Worm (Caenorhabditis elegans) whole organism, L2 larva: ENCODE results near the gene srh-183.

Experiments used
- ZK546.5 ChIP-seq: sonication (generic microtip); optimal IDR thresholded peaks from 2 replicates; lab custom pipeline; 2017; ENCODE audit warnings: missing biosample characterization, missing genetic modification characterization
- ama-1 ChIP-seq: fragments of 150-350 bp; optimal IDR thresholded peaks from 2 replicates; lab custom pipeline; 2018; ENCODE audit warnings: inconsistent platforms
- blmp-1 ChIP-seq: sonication (generic microtip); optimal IDR thresholded peaks from 2 replicates; lab custom pipeline; 2017; ENCODE audit warnings: missing genetic modification characterization, mild to moderate bottlenecking, missing compliant biosample characterization, antibody characterized with exemption, moderate library complexity; ENCODE audit not compliant: insufficient read depth
- ceh-16 ChIP-seq: fragments of 150-350 bp; optimal IDR thresholded peaks from 2 replicates; lab custom pipeline; 2014; ENCODE audit warnings: missing biosample characterization, missing genetic modification characterization
- dmd-4 ChIP-seq: sonication (generic microtip); optimal IDR thresholded peaks from 2 replicates; lab custom pipeline; 2017; ENCODE audit warnings: missing biosample characterization, missing genetic modification characterization
- egl-27 ChIP-seq: sonication (generic microtip); optimal IDR thresholded peaks from 3 replicates; lab custom pipeline; 2017; ENCODE audit warnings: missing biosample characterization, missing genetic modification reagents, missing genetic modification characterization
- elt-1 ChIP-seq: fragments of 150-350 bp; optimal IDR thresholded peaks from 2 replicates; lab custom pipeline; 2014; ENCODE audit warnings: missing biosample characterization, missing genetic modification characterization
- nhr-77 ChIP-seq: fragments of 150-350 bp; optimal IDR thresholded peaks from 2 replicates; lab custom pipeline; 2014; ENCODE audit warnings: missing biosample characterization, missing genetic modification characterization
- skn-1 ChIP-seq: sonication (generic microtip); optimal IDR thresholded peaks from 2 replicates; lab custom pipeline; 2017; ENCODE audit warnings: missing biosample characterization, missing genetic modification characterization
- unc-55 ChIP-seq: fragments of 150-350 bp; sonication (generic microtip); optimal IDR thresholded peaks from 3 replicates; lab custom pipeline; 2014; ENCODE audit warnings: missing biosample characterization, missing genetic modification reagents, missing genetic modification characterization

DNA sequence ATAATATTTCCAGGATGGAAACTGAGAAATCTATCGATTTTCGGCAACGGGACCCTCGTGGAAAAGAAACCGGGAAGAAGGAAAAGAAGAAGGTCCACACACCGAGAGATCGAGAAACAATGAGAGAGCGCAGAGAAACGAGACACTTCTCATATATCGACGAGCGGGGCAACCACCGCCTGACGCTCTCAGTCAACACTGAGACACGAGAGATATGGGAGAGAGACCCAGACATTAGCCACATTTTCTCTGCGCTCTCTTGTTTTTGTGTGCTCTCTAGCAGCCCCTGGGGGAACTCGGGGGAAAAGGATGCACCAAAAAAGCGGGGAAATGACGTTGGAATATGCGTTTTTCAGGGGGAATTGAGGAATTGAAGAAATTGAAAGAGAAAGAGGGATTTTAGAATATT, 27.6 kb upstream of the srh-183 start:
- TF ChIP-seq ZK546.5 (no peak), skn-1 (no peak), egl-27 (tag; lab: Kevin White, UChicago) (peak; percentile 76), dmd-4 (tag; lab: Kevin White, UChicago) (no peak), unc-55 (GFP tag; lab: Kevin White, UChicago) (peak; percentile 82), elt-1 (tag; lab: Kevin White, UChicago) (no peak), blmp-1 (tag; lab: Kevin White, UChicago) (no peak), ceh-16 (no peak), ama-1 (peak; percentile 28), nhr-77 (tag; lab: Kevin White, UChicago) (no peak)
